Fruit fly (Drosophila melanogaster): ENCODE results near the gene Gbeta76C.
A peak's percentile ranks its signal among the peaks of the same experiment; 100 is the strongest.

The Gbeta76C gene

dm6 chr3L:19650588-19650987 lies 36.8 kb upstream of the Gbeta76C start:
- TF ChIP-seq Mnt (GFP tag; optimal IDR thresholded peaks at IDR 0.05) (no peak), CG5204 (GFP tag; optimal IDR thresholded peaks at IDR 0.05) (no peak), CG11617 (GFP tag; optimal IDR thresholded peaks at IDR 0.05) (peak; percentile 18), CG33017 (tag; optimal IDR thresholded peaks at IDR 0.05) (no peak), CG7045 (GFP tag; optimal IDR thresholded peaks at IDR 0.05) (peak; percentile 56), Hr96 (GFP tag; optimal IDR thresholded peaks at IDR 0.05) (peak; percentile 35), cic (GFP tag; optimal IDR thresholded peaks at IDR 0.05) (no peak)

- TF ChIP-seq Clk (GFP tag; optimal IDR thresholded peaks at IDR 0.05) (no peak), bab1 (GFP tag; optimal IDR thresholded peaks at IDR 0.05) (no peak), tj (GFP tag; optimal IDR thresholded peaks at IDR 0.05) (no peak), ovo (GFP tag; optimal IDR thresholded peaks at IDR 0.05) (no peak), cnc (optimal IDR thresholded peaks at IDR 0.05) (no peak), cic (GFP tag; optimal IDR thresholded peaks at IDR 0.05) (no peak), CG1620 (GFP tag; optimal IDR thresholded peaks at IDR 0.05) (no peak), CG11617 (GFP tag; optimal IDR thresholded peaks at IDR 0.05) (no peak), CG12768 (GFP tag; optimal IDR thresholded peaks at IDR 0.05) (no peak), CG7101 (tag; optimal IDR thresholded peaks at IDR 0.05) (no peak), CG5204 (GFP tag; optimal IDR thresholded peaks at IDR 0.05) (no peak), CG33017 (tag; optimal IDR thresholded peaks at IDR 0.05) (no peak), kay (GFP tag; ENCODE audit: borderline replicate concordance) (no peak), pad (GFP tag; optimal IDR thresholded peaks at IDR 0.05) (no peak), CG14711 (tag; optimal IDR thresholded peaks at IDR 0.05) (no peak), CG7045 (GFP tag; optimal IDR thresholded peaks at IDR 0.05) (no peak)
These were observed 34.0 kb upstream of the Gbeta76C start for dm6 chr3L:19653470-19653869.

dm6 chr3L:19655923-19656322 lies 31.5 kb upstream of the Gbeta76C start:
- TF ChIP-seq CG7045 (GFP tag; optimal IDR thresholded peaks at IDR 0.05), result no peak
- TF ChIP-seq tj (GFP tag; optimal IDR thresholded peaks at IDR 0.05), result no peak
- TF ChIP-seq cnc (optimal IDR thresholded peaks at IDR 0.05), result no peak
- TF ChIP-seq CG5204 (GFP tag; optimal IDR thresholded peaks at IDR 0.05), result no peak
- no peak for TF ChIP-seq CG14711 (tag; optimal IDR thresholded peaks at IDR 0.05)
- no peak for TF ChIP-seq kay (GFP tag; ENCODE audit: borderline replicate concordance)
- TF ChIP-seq bab1 (GFP tag; optimal IDR thresholded peaks at IDR 0.05), result no peak
- TF ChIP-seq cic (GFP tag; optimal IDR thresholded peaks at IDR 0.05), result no peak
- TF ChIP-seq CG11617 (GFP tag; optimal IDR thresholded peaks at IDR 0.05), result no peak
- TF ChIP-seq ovo (GFP tag; optimal IDR thresholded peaks at IDR 0.05), result no peak

dm6 chr3L:19662892-19663291 lies 24.5 kb upstream of the Gbeta76C start:
- TF ChIP-seq ovo (GFP tag; optimal IDR thresholded peaks at IDR 0.05), result no peak
- TF ChIP-seq CG5204 (GFP tag; optimal IDR thresholded peaks at IDR 0.05), result no peak
- TF ChIP-seq CG33017 (tag; optimal IDR thresholded peaks at IDR 0.05), result no peak
- no peak for TF ChIP-seq CG7045 (GFP tag; optimal IDR thresholded peaks at IDR 0.05)
- no peak for TF ChIP-seq CG11617 (GFP tag; optimal IDR thresholded peaks at IDR 0.05)
- no peak for TF ChIP-seq CG12768 (GFP tag; optimal IDR thresholded peaks at IDR 0.05)
- no peak for TF ChIP-seq toe (GFP tag; optimal IDR thresholded peaks at IDR 0.05)
- TF ChIP-seq CG1620 (GFP tag; optimal IDR thresholded peaks at IDR 0.05), result no peak
- TF ChIP-seq Hr96 (GFP tag; optimal IDR thresholded peaks at IDR 0.05), result no peak
- TF ChIP-seq Clk (GFP tag; optimal IDR thresholded peaks at IDR 0.05), result no peak
- no peak for TF ChIP-seq CG14711 (tag; optimal IDR thresholded peaks at IDR 0.05)
- TF ChIP-seq tj (GFP tag; optimal IDR thresholded peaks at IDR 0.05), result no peak
- no peak for TF ChIP-seq cic (GFP tag; optimal IDR thresholded peaks at IDR 0.05)
- no peak for TF ChIP-seq CG7101 (tag; optimal IDR thresholded peaks at IDR 0.05)
- TF ChIP-seq Mnt (GFP tag; optimal IDR thresholded peaks at IDR 0.05), result no peak

- TF ChIP-seq CG11617 (GFP tag; optimal IDR thresholded peaks at IDR 0.05) (no peak), CG33017 (tag; optimal IDR thresholded peaks at IDR 0.05) (no peak), CG7045 (GFP tag; optimal IDR thresholded peaks at IDR 0.05) (no peak), toe (GFP tag; optimal IDR thresholded peaks at IDR 0.05) (no peak), bab1 (GFP tag; optimal IDR thresholded peaks at IDR 0.05) (no peak), CG14711 (tag; optimal IDR thresholded peaks at IDR 0.05) (no peak), Hr96 (GFP tag; optimal IDR thresholded peaks at IDR 0.05) (no peak)
These were observed 23.7 kb upstream of the Gbeta76C start, which contains the start of gene tey for dm6 chr3L:19663605-19664230. tey (minus strand) TSS chr3L:19664104.

dm6 chr3L:19665059-19665626 lies 22.3 kb upstream of the Gbeta76C start:
- TF ChIP-seq Crg-1 (GFP tag; optimal IDR thresholded peaks at IDR 0.05), result no peak

DNA sequence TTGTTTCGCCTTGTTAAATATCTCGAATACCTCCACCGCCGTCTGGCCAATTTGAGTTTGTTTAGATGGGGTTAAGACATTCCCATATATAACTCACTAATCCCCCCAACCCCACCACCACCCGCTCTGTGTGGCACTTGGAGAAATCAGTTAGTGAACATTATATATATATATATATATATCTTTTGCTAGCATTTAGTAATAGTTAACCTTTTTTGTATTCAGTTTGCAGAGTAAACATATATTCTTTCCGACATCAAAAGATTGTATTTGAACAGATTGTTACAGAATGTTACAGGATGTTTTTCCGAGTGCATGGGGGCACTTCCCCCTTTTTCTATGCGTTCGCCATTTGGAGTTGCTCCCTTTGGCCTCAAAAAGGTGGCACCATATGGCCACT lies 16.9 kb upstream of the Gbeta76C start:
- no peak for TF ChIP-seq Clk (GFP tag; optimal IDR thresholded peaks at IDR 0.05)
- TF ChIP-seq pad (GFP tag; optimal IDR thresholded peaks at IDR 0.05), result no peak
- no peak for TF ChIP-seq cnc (optimal IDR thresholded peaks at IDR 0.05)
- no peak for TF ChIP-seq toe (GFP tag; optimal IDR thresholded peaks at IDR 0.05)
- no peak for TF ChIP-seq CG7045 (GFP tag; optimal IDR thresholded peaks at IDR 0.05)
- TF ChIP-seq CG11617 (GFP tag; optimal IDR thresholded peaks at IDR 0.05), result no peak
- no peak for TF ChIP-seq CG12768 (GFP tag; optimal IDR thresholded peaks at IDR 0.05)
- no peak for TF ChIP-seq CG7101 (tag; optimal IDR thresholded peaks at IDR 0.05)

Data from whole organism, adult.